Fruit fly (Drosophila melanogaster) whole organism, embryonic: ENCODE measurements around the gene CG18130.

Experiments
- B-H1 ChIP-seq: fragments of 200-800 bp; sonication (Bioruptor generic); IDR thresholded peaks from 3 replicates; pipeline ENCODE4 v1.3.6; 2022; ENCODE audit warnings: missing biosample characterization, missing genetic modification characterization
- CG10209 ChIP-seq: fragments of 200-800 bp; sonication (Bioruptor generic); optimal IDR thresholded peaks from 3 replicates; lab custom pipeline; 2017; ENCODE audit warnings: missing biosample characterization, mild to moderate bottlenecking, missing genetic modification characterization, missing genetic modification reagents
- CG12391 ChIP-seq: fragments of 200-800 bp; sonication (Bioruptor generic); optimal IDR thresholded peaks from 3 replicates; lab custom pipeline; 2018; ENCODE audit warnings: missing biosample characterization, mild to moderate bottlenecking, missing genetic modification characterization, moderate library complexity
- CG13424 ChIP-seq: fragments of 200-800 bp; sonication (Bioruptor generic); optimal IDR thresholded peaks from 2 replicates; lab custom pipeline; 2019; ENCODE audit warnings: missing biosample characterization, mild to moderate bottlenecking, missing genetic modification characterization, moderate library complexity
- CG14710 ChIP-seq: fragments of 200-800 bp; sonication (Bioruptor generic); optimal IDR thresholded peaks from 3 replicates; lab custom pipeline; 2019; ENCODE audit warnings: missing biosample characterization, mild to moderate bottlenecking, missing genetic modification characterization, moderate library complexity
- CG15269 ChIP-seq: fragments of 200-800 bp; sonication (Bioruptor generic); optimal IDR thresholded peaks from 2 replicates; lab custom pipeline; 2018; ENCODE audit warnings: missing biosample characterization, mild to moderate bottlenecking, missing genetic modification characterization, moderate library complexity
- CG16779 ChIP-seq: fragments of 200-800 bp; sonication (Bioruptor generic); IDR thresholded peaks from 2 replicates; pipeline ENCODE4 v1.3.6; 2022; ENCODE audit warnings: missing biosample characterization, missing genetic modification characterization
- CG17361 ChIP-seq: fragments of 200-800 bp; sonication (Bioruptor generic); IDR thresholded peaks from 3 replicates; pipeline ENCODE4 v1.3.6; 2022; ENCODE audit warnings: missing biosample characterization, missing genetic modification characterization
- CG18011 ChIP-seq: fragments of 200-800 bp; sonication (Bioruptor generic); optimal IDR thresholded peaks from 2 replicates; lab custom pipeline; 2017; ENCODE audit warnings: missing biosample characterization, missing genetic modification characterization, mild to moderate bottlenecking, moderate library complexity, missing genotype
- CG2120 ChIP-seq: fragments of 200-800 bp; sonication (Bioruptor generic); optimal IDR thresholded peaks from 3 replicates; lab custom pipeline; 2016; ENCODE audit warnings: missing biosample characterization, missing genetic modification characterization
- CG2712 ChIP-seq: fragments of 200-800 bp; optimal IDR thresholded peaks from 3 replicates; lab custom pipeline; 2019; ENCODE audit warnings: missing biosample characterization, mild to moderate bottlenecking, missing genetic modification characterization, moderate library complexity
- CG30431 ChIP-seq: fragments of 200-800 bp; sonication (Bioruptor generic); optimal IDR thresholded peaks from 2 replicates; lab custom pipeline; 2017; ENCODE audit warnings: missing biosample characterization, missing genetic modification characterization
- CG32532 ChIP-seq: fragments of 200-800 bp; sonication (Bioruptor generic); IDR thresholded peaks from 2 replicates; pipeline ENCODE4 v1.3.6; 2022; ENCODE audit warnings: missing biosample characterization, missing genetic modification characterization
- CG5180 ChIP-seq: fragments of 200-800 bp; sonication (Bioruptor generic); optimal IDR thresholded peaks from 3 replicates; lab custom pipeline; 2017; ENCODE audit warnings: missing biosample characterization, missing genetic modification characterization, mild to moderate bottlenecking, moderate library complexity, missing genetic modification reagents
- CG6689 ChIP-seq: fragments of 200-800 bp; sonication (Bioruptor generic); IDR thresholded peaks from 2 replicates; pipeline ENCODE4 v1.3.6; 2022; ENCODE audit warnings: missing biosample characterization, missing genetic modification characterization
- CG6854 ChIP-seq: fragments of 200-800 bp; sonication (Bioruptor generic); optimal IDR thresholded peaks from 3 replicates; lab custom pipeline; 2017; ENCODE audit warnings: missing biosample characterization, mild to moderate bottlenecking, missing genetic modification characterization
- CTCF ChIP-seq: fragments of 200-800 bp; sonication (Bioruptor generic); optimal IDR thresholded peaks from 2 replicates; lab custom pipeline; 2017; ENCODE audit warnings: missing biosample characterization, mild to moderate bottlenecking, missing genetic modification characterization, moderate library complexity
- D ChIP-seq, 2 experiments: fragments of 200-800 bp in 1 of 2; fragments of >200 bp in 1 of 2; sonication (Bioruptor generic) in 1 of 2; optimal IDR thresholded peaks; 2 replicates in 1 of 2; 3 replicates in 1 of 2; lab custom pipeline; 2017; ENCODE audit warnings: mild to moderate bottlenecking in 1 of 2, missing biosample characterization in 1 of 2, missing genetic modification characterization in 1 of 2, missing genetic modification reagents in 1 of 2
- D19A ChIP-seq: fragments of 200-800 bp; optimal IDR thresholded peaks from 3 replicates; lab custom pipeline; 2019; ENCODE audit warnings: missing biosample characterization, mild to moderate bottlenecking, missing genetic modification characterization, moderate library complexity
- Dek ChIP-seq: fragments of 200-800 bp; sonication (Bioruptor generic); optimal IDR thresholded peaks from 3 replicates; lab custom pipeline; 2019; ENCODE audit warnings: missing biosample characterization, mild to moderate bottlenecking, missing genetic modification characterization, moderate library complexity
- Drgx ChIP-seq: fragments of 200-800 bp; sonication (Bioruptor generic); IDR thresholded peaks from 2 replicates; pipeline ENCODE4 v1.3.6; 2022; ENCODE audit warnings: missing biosample characterization, missing genetic modification characterization
- Elba2 ChIP-seq: fragments of 200-800 bp; sonication (Bioruptor generic); optimal IDR thresholded peaks from 3 replicates; lab custom pipeline; 2016; ENCODE audit warnings: missing biosample characterization, missing genetic modification characterization
- Fer1 ChIP-seq: fragments of 200-800 bp; sonication (Bioruptor generic); optimal IDR thresholded peaks from 2 replicates; lab custom pipeline; 2017; ENCODE audit warnings: missing biosample characterization, mild to moderate bottlenecking, missing genetic modification characterization
- Fer2 ChIP-seq: fragments of 200-800 bp; sonication (Bioruptor generic); optimal IDR thresholded peaks from 2 replicates; lab custom pipeline; 2018; ENCODE audit warnings: missing biosample characterization, mild to moderate bottlenecking, missing genetic modification characterization, moderate library complexity
- Hr51 ChIP-seq, 2 experiments: fragments of 200-800 bp; sonication (Bioruptor generic); optimal IDR thresholded peaks; 2 replicates in 1 of 2; 3 replicates in 1 of 2; lab custom pipeline; 2016 to 2018; ENCODE audit warnings: missing biosample characterization in 2 of 2, missing genetic modification characterization in 2 of 2, mild to moderate bottlenecking in 1 of 2, moderate library complexity in 1 of 2
- Hsf ChIP-seq: fragments of 200-800 bp; sonication (Bioruptor generic); optimal IDR thresholded peaks from 3 replicates; lab custom pipeline; 2016; ENCODE audit warnings: missing biosample characterization, missing genetic modification characterization
- Med ChIP-seq: fragments of 200-800 bp; sonication (Bioruptor generic); peaks from one replicate; lab custom pipeline; 2016; ENCODE audit warnings: missing biosample characterization, missing genetic modification characterization, mild to moderate bottlenecking, inconsistent platforms, moderate library complexity
- Pdp1 ChIP-seq, 2 experiments: fragments of 200-800 bp; sonication (Bioruptor generic); optimal IDR thresholded peaks; 3 replicates each; lab custom pipeline; 2016; ENCODE audit warnings: missing biosample characterization in 2 of 2, missing genetic modification characterization in 2 of 2, mild to moderate bottlenecking in 1 of 2, moderate library complexity in 1 of 2
- Ssrp ChIP-seq: fragments of 200-800 bp; sonication (Bioruptor generic); optimal IDR thresholded peaks from 2 replicates; lab custom pipeline; 2018; ENCODE audit warnings: missing biosample characterization, mild to moderate bottlenecking, missing genetic modification characterization, moderate library complexity
- ac ChIP-seq: fragments of 200-800 bp; sonication (Bioruptor generic); optimal IDR thresholded peaks from 3 replicates; lab custom pipeline; 2017; ENCODE audit warnings: missing biosample characterization, mild to moderate bottlenecking, missing genetic modification characterization
- ash1 ChIP-seq: fragments of 200-800 bp; sonication (Bioruptor generic); optimal IDR thresholded peaks from 2 replicates; lab custom pipeline; 2018; ENCODE audit warnings: missing biosample characterization, mild to moderate bottlenecking, missing genetic modification characterization
- bab2 ChIP-seq: fragments of 200-800 bp; sonication (Bioruptor generic); optimal IDR thresholded peaks from 2 replicates; lab custom pipeline; 2016; ENCODE audit warnings: missing biosample characterization, missing genetic modification characterization
- ci ChIP-seq: fragments of 200-800 bp; sonication (Bioruptor generic); IDR thresholded peaks from 3 replicates; pipeline ENCODE4 v1.3.6; 2022; ENCODE audit warnings: missing biosample characterization, missing genetic modification characterization
- dimm ChIP-seq: fragments of 200-800 bp; sonication (Bioruptor generic); IDR thresholded peaks from 2 replicates; pipeline ENCODE4 v1.3.6; 2022; ENCODE audit warnings: missing biosample characterization, missing genetic modification characterization
- dmrt99B ChIP-seq: fragments of 200-800 bp; sonication (Bioruptor generic); optimal IDR thresholded peaks from 2 replicates; lab custom pipeline; 2018; ENCODE audit warnings: missing biosample characterization, mild to moderate bottlenecking, missing genetic modification characterization, moderate library complexity
- fd3F ChIP-seq: fragments of 200-800 bp; sonication (Bioruptor generic); optimal IDR thresholded peaks from 2 replicates; lab custom pipeline; 2018; ENCODE audit warnings: missing biosample characterization, mild to moderate bottlenecking, missing genetic modification characterization, moderate library complexity
- fd64A ChIP-seq: fragments of 200-800 bp; sonication (Bioruptor generic); optimal IDR thresholded peaks from 3 replicates; lab custom pipeline; 2018; ENCODE audit warnings: missing biosample characterization, mild to moderate bottlenecking, missing genetic modification characterization
- fd96Cb ChIP-seq: fragments of 200-800 bp; sonication (Bioruptor generic); optimal IDR thresholded peaks from 2 replicates; lab custom pipeline; 2018; ENCODE audit warnings: missing biosample characterization, mild to moderate bottlenecking, missing genetic modification characterization, moderate library complexity
- ftz-f1 ChIP-seq: fragments of 200-800 bp; sonication (Bioruptor generic); optimal IDR thresholded peaks from 2 replicates; lab custom pipeline; 2016; ENCODE audit warnings: missing biosample characterization, missing genetic modification characterization
- gro ChIP-seq: fragments of 200-800 bp; sonication (Bioruptor generic); optimal IDR thresholded peaks from 2 replicates; lab custom pipeline; 2016; ENCODE audit warnings: missing biosample characterization, missing genetic modification characterization
- jigr1 ChIP-seq: fragments of 200-800 bp; sonication (Bioruptor generic); IDR thresholded peaks from 3 replicates; pipeline ENCODE4 v1.3.6; 2022; ENCODE audit warnings: missing biosample characterization, missing genetic modification characterization
- jumu ChIP-seq: fragments of 200-800 bp; sonication (Bioruptor generic); optimal IDR thresholded peaks from 3 replicates; lab custom pipeline; 2016; ENCODE audit warnings: missing biosample characterization, missing genetic modification characterization
- mirr ChIP-seq: fragments of 200-800 bp; sonication (Bioruptor generic); optimal IDR thresholded peaks from 3 replicates; lab custom pipeline; 2018; ENCODE audit warnings: missing biosample characterization, mild to moderate bottlenecking, missing genetic modification characterization
- repo ChIP-seq: fragments of 200-800 bp; sonication (Bioruptor generic); optimal IDR thresholded peaks from 2 replicates; lab custom pipeline; 2016; ENCODE audit warnings: missing biosample characterization, missing genetic modification characterization
- sd ChIP-seq: fragments of 200-800 bp; sonication (Bioruptor generic); optimal IDR thresholded peaks from 3 replicates; lab custom pipeline; 2018; ENCODE audit warnings: missing biosample characterization, mild to moderate bottlenecking, missing genetic modification characterization, moderate library complexity
- sens ChIP-seq: fragments of 200-800 bp; sonication (Bioruptor generic); peaks from one replicate; lab custom pipeline; 2016; ENCODE audit warnings: missing biosample characterization, missing genetic modification characterization
- yki ChIP-seq: fragments of >200 bp; optimal IDR thresholded peaks from 3 replicates; lab custom pipeline; 2018
- zfh2 ChIP-seq: fragments of 200-800 bp; sonication (Bioruptor generic); optimal IDR thresholded peaks from 2 replicates; lab custom pipeline; 2016; ENCODE audit warnings: missing biosample characterization, missing genetic modification characterization

The CG18130 gene

dm6 chrX:12006678-12007441 lies 14.3 kb upstream of the CG18130 start, which contains the start of gene CG1806 (continued):
- TF ChIP-seq Fer1 (GFP tag; lab: Kevin White, UChicago) (peak; percentile 22), dimm (GFP tag; lab: Robert Waterston, UW) (no peak), CTCF (GFP tag; lab: Kevin White, UChicago) (no peak), Hr51 (GFP tag; optimal IDR thresholded peaks at IDR 0.05; lab: Kevin White, UChicago) (no peak), D (optimal IDR thresholded peaks at IDR 0.05; lab: Kevin White, UChicago) (no peak), D (GFP tag; optimal IDR thresholded peaks at IDR 0.05; lab: Kevin White, UChicago) (no peak), sd (tag; lab: Kevin White, UChicago) (peak; percentile 92), sens (GFP tag; lab: Kevin White, UChicago) (peak; percentile 68), ash1 (GFP tag; lab: Kevin White, UChicago) (no peak), mirr (GFP tag; lab: Kevin White, UChicago) (peak; percentile 8), ac (GFP tag; lab: Kevin White, UChicago) (no peak), CG5180 (GFP tag; lab: Kevin White, UChicago) (peak; percentile 3), ci (GFP tag; lab: Robert Waterston, UW) (peak; percentile 24; the same call in 2 of the 3 replicates), CG6854 (GFP tag; lab: Kevin White, UChicago) (peak; percentile 10), Fer2 (tag; lab: Kevin White, UChicago) (no peak), ftz-f1 (GFP tag; lab: Kevin White, UChicago) (peak; percentile 19), fd64A (GFP tag; lab: Kevin White, UChicago) (no peak), CG18011 (GFP tag; lab: Kevin White, UChicago) (no peak), Dek (tag; lab: Kevin White, UChicago) (no peak), CG15269 (tag; lab: Kevin White, UChicago) (peak; percentile 4), Hsf (GFP tag; lab: Kevin White, UChicago) (no peak), fd96Cb (tag; lab: Kevin White, UChicago) (no peak), yki (lab: Kevin White, UChicago) (peak; percentile 94), CG32532 (GFP tag; lab: Robert Waterston, UW) (peak; percentile 65; the same call in 1 of the 2 replicates), repo (GFP tag; lab: Kevin White, UChicago) (no peak), Med (GFP tag; lab: Kevin White, UChicago) (peak; percentile 45), gro (peak; percentile 54), D19A (tag; lab: Kevin White, UChicago) (no peak)

dm6 chrX:12004395-12004768 lies 11.8 kb upstream of the CG18130 start:
- TF ChIP-seq CG2120 (GFP tag; lab: Kevin White, UChicago) (no peak), Elba2 (GFP tag; lab: Kevin White, UChicago) (no peak), Ssrp (tag; lab: Kevin White, UChicago) (peak; percentile 10), CG14710 (tag; lab: Kevin White, UChicago) (no peak), bab2 (GFP tag; lab: Kevin White, UChicago) (no peak), CG30431 (GFP tag; lab: Kevin White, UChicago) (no peak), B-H1 (GFP tag; lab: Robert Waterston, UW) (0 out of 3 replicates have a peak, but pooled peaks have one; percentile 8), CG17361 (GFP tag; lab: Robert Waterston, UW) (peak; percentile 79), CG12391 (tag; lab: Kevin White, UChicago) (peak; percentile 9), fd96Cb (tag; lab: Kevin White, UChicago) (peak; percentile 1), zfh2 (GFP tag; lab: Kevin White, UChicago) (no peak), jigr1 (GFP tag; lab: Robert Waterston, UW) (0 out of 3 replicates have a peak, but pooled peaks have one; percentile 3), CG2712 (tag; lab: Kevin White, UChicago) (peak; percentile 2), jumu (GFP tag; lab: Kevin White, UChicago) (no peak), Pdp1 (GFP tag; optimal IDR thresholded peaks at IDR 0.05; lab: Kevin White, UChicago) (no peak), CG13424 (tag; lab: Kevin White, UChicago) (peak; percentile 43), CG10209 (GFP tag; lab: Kevin White, UChicago) (peak; percentile 36), Drgx (GFP tag; lab: Robert Waterston, UW) (0 out of 2 replicates have a peak, but pooled peaks have one; percentile 8), CG6689 (GFP tag; lab: Robert Waterston, UW) (peak; percentile 11; the same call in 1 of the 2 replicates), dmrt99B (tag; lab: Kevin White, UChicago) (peak; percentile 72), ftz-f1 (GFP tag; lab: Kevin White, UChicago) (no peak), fd3F (GFP tag; lab: Kevin White, UChicago) (no peak), CG16779 (no peak)
